Worm (Caenorhabditis elegans): ENCODE data around the gene Y37B11A.3.
A peak's percentile ranks its signal among the peaks of the same experiment; 100 is the strongest.

DNA sequence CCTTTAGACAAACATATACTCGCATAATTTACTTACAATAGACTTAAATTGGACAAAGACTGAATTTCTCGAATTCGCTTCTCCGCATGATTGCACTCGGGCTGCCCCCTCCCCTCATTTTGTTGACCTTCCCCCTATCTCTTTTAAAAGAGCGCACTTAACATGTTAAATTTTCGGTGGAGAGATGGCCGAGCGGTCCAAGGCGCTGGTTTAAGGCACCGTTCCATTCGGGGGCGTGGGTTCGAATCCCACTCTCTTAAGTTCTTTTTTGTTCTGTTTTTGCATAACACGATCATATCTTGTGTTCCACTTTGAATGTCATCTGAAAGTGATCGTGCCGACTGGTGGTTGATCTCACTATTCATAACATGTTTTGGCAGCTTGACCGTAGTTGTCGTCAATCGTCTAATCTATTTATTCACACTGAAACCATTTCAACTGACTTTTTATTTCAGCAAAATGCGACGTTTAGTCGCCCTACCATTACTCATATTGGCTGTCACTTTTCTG, 15.3 kb downstream of the Y37B11A.3 start, which contains the start of gene cutl-23:
- TF ChIP-seq fkh-3 (tag; optimal IDR thresholded peaks at IDR 0.05), result no peak
- no peak for TF ChIP-seq F55B11.4 (tag; optimal IDR thresholded peaks at IDR 0.05; ENCODE audit: borderline replicate concordance, insufficient read depth)
- no peak for TF ChIP-seq F57A8.1 (GFP tag; optimal IDR thresholded peaks at IDR 0.05)
- TF ChIP-seq pha-4 (tag; optimal IDR thresholded peaks at IDR 0.05), result no peak
- peak; percentile 73 for TF ChIP-seq nhr-90 (tag; optimal IDR thresholded peaks at IDR 0.05)
- TF ChIP-seq F23B12.7 (tag; optimal IDR thresholded peaks at IDR 0.05; ENCODE audit: insufficient read depth), result peak; percentile 18
- TF ChIP-seq ztf-6 (GFP tag; IDR thresholded peaks at IDR 0.05), result no peak
- TF ChIP-seq ceh-79 (tag; optimal IDR thresholded peaks at IDR 0.05), result no peak
- no peak for TF ChIP-seq snpc-4 (GFP tag; optimal IDR thresholded peaks at IDR 0.05)
- TF ChIP-seq snpc-4 (tag; optimal IDR thresholded peaks at IDR 0.05), result peak in 2 of 4 experiments; percentile 16 to 37
- peak; percentile 26 for TF ChIP-seq zim-3 (tag; optimal IDR thresholded peaks at IDR 0.05)
